Worm (Caenorhabditis elegans) whole organism, L4/young adult: ENCODE measurements around the gene mps-1.

Experiments used
- W03F9.2 ChIP-seq: fragments of 150-350 bp; optimal IDR thresholded peaks from 2 replicates; lab custom pipeline; 2014; ENCODE audit warnings: missing biosample characterization, missing genetic modification characterization
- dao-5 ChIP-seq: sonication (generic microtip); optimal IDR thresholded peaks from 2 replicates; lab custom pipeline; 2016; ENCODE audit warnings: missing genotype, missing genetic modification characterization, moderate library complexity, missing compliant biosample characterization

- TF ChIP-seq W03F9.2 (no peak), dao-5 (tag; lab: Kevin White, UChicago) (no peak)
These were observed 26.2 kb downstream of the mps-1 start, which contains the start of gene F13H8.8 for ce11 chrII:6267983-6268382.
